Worm (Caenorhabditis elegans) whole organism, L3 larva: ENCODE data around the gene wdr-5.3.

Experiments used
- ZK546.5 ChIP-seq: sonication (generic microtip); optimal IDR thresholded peaks from 2 replicates; lab custom pipeline; 2017; ENCODE audit warnings: missing biosample characterization, missing genetic modification characterization
- aly-2 ChIP-seq: fragments of 150-350 bp; optimal IDR thresholded peaks from 2 replicates; lab custom pipeline; 2014; ENCODE audit warnings: missing biosample characterization, missing genetic modification characterization
- ama-1 ChIP-seq: fragments of 150-350 bp; optimal IDR thresholded peaks from 2 replicates; lab custom pipeline; 2018
- ceh-16 ChIP-seq: sonication (generic microtip); optimal IDR thresholded peaks from 2 replicates; lab custom pipeline; 2017; ENCODE audit warnings: missing biosample characterization, missing genetic modification characterization
- ceh-28 ChIP-seq: fragments of 150-350 bp; optimal IDR thresholded peaks from 2 replicates; lab custom pipeline; 2014; ENCODE audit warnings: missing biosample characterization, missing genetic modification reagents, missing genetic modification characterization
- ceh-82 ChIP-seq: fragments of 150-350 bp; optimal IDR thresholded peaks from 2 replicates; lab custom pipeline; 2014; ENCODE audit warnings: missing biosample characterization, missing genetic modification characterization
- ceh-9 ChIP-seq: sonication (generic microtip); optimal IDR thresholded peaks from 2 replicates; lab custom pipeline; 2018; ENCODE audit warnings: missing biosample characterization, missing genetic modification characterization
- daf-12 ChIP-seq: fragments of 150-350 bp; optimal IDR thresholded peaks from 2 replicates; lab custom pipeline; 2014; ENCODE audit warnings: missing biosample characterization, missing genetic modification reagents, missing genetic modification characterization
- egl-5 ChIP-seq: fragments of 150-350 bp; optimal IDR thresholded peaks from 2 replicates; lab custom pipeline; 2017; ENCODE audit warnings: missing biosample characterization, missing genetic modification reagents, missing genetic modification characterization, inconsistent platforms
- elt-1 ChIP-seq: fragments of 150-350 bp; optimal IDR thresholded peaks from 2 replicates; lab custom pipeline; 2014; ENCODE audit warnings: missing biosample characterization, missing genetic modification characterization
- elt-2 ChIP-seq: sonication (generic microtip); optimal IDR thresholded peaks from 2 replicates; lab custom pipeline; 2016; ENCODE audit warnings: missing genetic modification reagents, mild to moderate bottlenecking, missing genetic modification characterization, missing compliant biosample characterization
- elt-3 ChIP-seq, 3 experiments: fragments of 150-350 bp in 1 of 3; sonication (generic microtip) in 2 of 3; optimal IDR thresholded peaks; 2 replicates in 2 of 3; 4 replicates in 1 of 3; lab custom pipeline; 2014 to 2017; ENCODE audit warnings: missing biosample characterization in 3 of 3, missing genetic modification characterization in 3 of 3
- eor-1 ChIP-seq, 2 experiments: fragments of 150-350 bp; optimal IDR thresholded peaks; 2 replicates each; lab custom pipeline; 2014 to 2018; ENCODE audit warnings: missing biosample characterization in 2 of 2, missing genetic modification characterization in 2 of 2
- fkh-10 ChIP-seq: sonication (generic microtip); optimal IDR thresholded peaks from 2 replicates; lab custom pipeline; 2017; ENCODE audit warnings: missing biosample characterization, missing genetic modification reagents, missing genetic modification characterization
- fkh-2 ChIP-seq: fragments of 150-350 bp; optimal IDR thresholded peaks from 2 replicates; lab custom pipeline; 2014; ENCODE audit warnings: missing biosample characterization, missing genetic modification reagents, missing genetic modification characterization
- fos-1 ChIP-seq: fragments of 150-350 bp; optimal IDR thresholded peaks from 2 replicates; lab custom pipeline; 2014; ENCODE audit warnings: missing biosample characterization, missing genetic modification characterization
- hmg-11 ChIP-seq: sonication (generic microtip); optimal IDR thresholded peaks from 2 replicates; lab custom pipeline; 2016; ENCODE audit warnings: missing genetic modification characterization, missing compliant biosample characterization
- jun-1 ChIP-seq: fragments of 150-350 bp; optimal IDR thresholded peaks from 2 replicates; lab custom pipeline; 2014; ENCODE audit warnings: missing biosample characterization, missing genetic modification reagents, missing genetic modification characterization
- lin-15B ChIP-seq: fragments of 150-350 bp; optimal IDR thresholded peaks from 2 replicates; lab custom pipeline; 2014; ENCODE audit warnings: missing biosample characterization, missing genetic modification characterization
- lsy-12 ChIP-seq: sonication (generic microtip); optimal IDR thresholded peaks from 2 replicates; lab custom pipeline; 2016; ENCODE audit warnings: mild to moderate bottlenecking, missing genetic modification characterization, missing compliant biosample characterization
- mdl-1 ChIP-seq: fragments of 150-350 bp; optimal IDR thresholded peaks from 2 replicates; lab custom pipeline; 2014; ENCODE audit warnings: missing biosample characterization, missing genetic modification characterization
- mml-1 ChIP-seq: fragments of 150-350 bp; sonication (generic microtip); optimal IDR thresholded peaks from 3 replicates; lab custom pipeline; 2014; ENCODE audit warnings: missing biosample characterization, missing genetic modification characterization
- nhr-11 ChIP-seq: fragments of 150-350 bp; optimal IDR thresholded peaks from 2 replicates; lab custom pipeline; 2014; ENCODE audit warnings: missing biosample characterization, missing genetic modification characterization
- nhr-12 ChIP-seq: fragments of 150-350 bp; optimal IDR thresholded peaks from 2 replicates; lab custom pipeline; 2014; ENCODE audit warnings: missing biosample characterization, missing genetic modification characterization
- nhr-23 ChIP-seq: fragments of 150-350 bp; optimal IDR thresholded peaks from 2 replicates; lab custom pipeline; 2014; ENCODE audit warnings: missing biosample characterization, missing genetic modification reagents, missing genetic modification characterization
- nhr-25 ChIP-seq: sonication (generic microtip); optimal IDR thresholded peaks from 2 replicates; lab custom pipeline; 2017; ENCODE audit warnings: missing biosample characterization, missing genetic modification characterization
- nhr-43 ChIP-seq: sonication (generic microtip); optimal IDR thresholded peaks from 2 replicates; lab custom pipeline; 2016; ENCODE audit warnings: mild to moderate bottlenecking, missing genetic modification characterization, missing compliant biosample characterization; ENCODE audit not compliant: poor library complexity, severe bottlenecking
- nhr-76 ChIP-seq: fragments of 150-350 bp; sonication (generic microtip); optimal IDR thresholded peaks from 5 replicates; lab custom pipeline; 2014; ENCODE audit warnings: missing biosample characterization, missing genetic modification characterization
- nhr-77 ChIP-seq: fragments of 150-350 bp; optimal IDR thresholded peaks from 2 replicates; lab custom pipeline; 2014; ENCODE audit warnings: missing biosample characterization, missing genetic modification characterization
- pha-4 ChIP-seq: fragments of 150-350 bp; optimal IDR thresholded peaks from 2 replicates; lab custom pipeline; 2014; ENCODE audit warnings: missing biosample characterization, missing genetic modification reagents, missing genetic modification characterization
- pqm-1 ChIP-seq: fragments of 150-350 bp; optimal IDR thresholded peaks from 2 replicates; lab custom pipeline; 2017; ENCODE audit warnings: missing biosample characterization, missing genetic modification characterization, inconsistent platforms
- sea-2 ChIP-seq: fragments of 150-350 bp; sonication (generic microtip); optimal IDR thresholded peaks from 4 replicates; lab custom pipeline; 2014; ENCODE audit warnings: missing biosample characterization, missing genetic modification reagents, missing genetic modification characterization
- skn-1 ChIP-seq: fragments of 150-350 bp; optimal IDR thresholded peaks from 2 replicates; lab custom pipeline; 2014; ENCODE audit warnings: missing biosample characterization, missing genetic modification characterization
- snpc-4 ChIP-seq: fragments of 150-350 bp; optimal IDR thresholded peaks from 2 replicates; lab custom pipeline; 2014; ENCODE audit warnings: missing biosample characterization, missing genetic modification characterization
- tbx-2 ChIP-seq: sonication (generic microtip); optimal IDR thresholded peaks from 2 replicates; lab custom pipeline; 2016; ENCODE audit warnings: mild to moderate bottlenecking, missing genetic modification characterization, missing compliant biosample characterization
- unc-39 ChIP-seq: sonication (generic microtip); optimal IDR thresholded peaks from 4 replicates; lab custom pipeline; 2017; ENCODE audit warnings: missing biosample characterization, missing genetic modification characterization
- unc-62 ChIP-seq: fragments of 150-350 bp; sonication (generic microtip); optimal IDR thresholded peaks from 4 replicates; lab custom pipeline; 2014; ENCODE audit warnings: missing biosample characterization, missing genetic modification reagents, missing genetic modification characterization
- zag-1 ChIP-seq: fragments of 150-350 bp; optimal IDR thresholded peaks from 2 replicates; lab custom pipeline; 2014; ENCODE audit warnings: missing biosample characterization, missing genetic modification characterization
- ztf-11 ChIP-seq: fragments of 150-350 bp; optimal IDR thresholded peaks from 2 replicates; lab custom pipeline; 2014; ENCODE audit warnings: missing biosample characterization, missing genetic modification characterization
- ztf-4 ChIP-seq: fragments of 150-350 bp; optimal IDR thresholded peaks from 2 replicates; lab custom pipeline; 2014; ENCODE audit warnings: missing biosample characterization, missing genetic modification characterization

Gene wdr-5.3

ce11 chrV:10711829-10712607 is 24.9 kb upstream of the wdr-5.3 start:
- peak; percentile 17 for TF ChIP-seq nhr-25 (tag; lab: Kevin White, UChicago)
- TF ChIP-seq unc-62 (GFP tag; lab: Kevin White, UChicago), result peak; percentile 9
- TF ChIP-seq nhr-12 (tag; lab: Kevin White, UChicago), result no peak
- TF ChIP-seq aly-2 (tag; lab: Kevin White, UChicago), result peak; percentile 55
- peak; percentile 35 for TF ChIP-seq nhr-23 (tag; lab: Kevin White, UChicago)
- TF ChIP-seq nhr-43, result peak; percentile 34
- peak; percentile 28 for TF ChIP-seq lsy-12
- no peak for TF ChIP-seq skn-1 (tag; lab: Kevin White, UChicago)

- TF ChIP-seq ceh-28 (tag; lab: Kevin White, UChicago), result no peak
- TF ChIP-seq zag-1 (tag; lab: Kevin White, UChicago), result no peak
- peak; percentile 3 for TF ChIP-seq nhr-23 (tag; lab: Kevin White, UChicago)
- TF ChIP-seq nhr-43, result peak; percentile 31
- TF ChIP-seq tbx-2, result no peak
Measured at ce11 chrV:10712608-10712900, 24.4 kb upstream of the wdr-5.3 start.

ce11 chrV:10713704-10714239 is 23.1 kb upstream of the wdr-5.3 start:
- TF ChIP-seq elt-2 (tag; lab: Kevin White, UChicago), result peak; percentile 61
- peak; percentile 32 for TF ChIP-seq jun-1
- TF ChIP-seq pqm-1 (tag; lab: Kevin White, UChicago), result peak; percentile 27
- TF ChIP-seq ztf-4 (tag; lab: Kevin White, UChicago), result no peak

ce11 chrV:10714630-10715029 is 22.3 kb upstream of the wdr-5.3 start:
- TF ChIP-seq snpc-4 (no peak), tbx-2 (no peak), pqm-1 (tag; lab: Kevin White, UChicago) (peak; percentile 48), nhr-43 (peak; percentile 16), mdl-1 (tag; lab: Kevin White, UChicago) (no peak), nhr-77 (tag; lab: Kevin White, UChicago) (no peak), ama-1 (peak; percentile 30), fos-1 (tag; lab: Kevin White, UChicago) (no peak), nhr-25 (tag; lab: Kevin White, UChicago) (no peak), lin-15B (no peak), elt-2 (tag; lab: Kevin White, UChicago) (peak; percentile 49), nhr-11 (tag; lab: Kevin White, UChicago) (no peak)

ce11 chrV:10715158-10716152 is 21.5 kb upstream of the wdr-5.3 start:
- TF ChIP-seq ceh-82 (no peak), pha-4 (peak; percentile 83), unc-39 (tag; lab: Kevin White, UChicago) (no peak), daf-12 (tag; lab: Kevin White, UChicago) (no peak), ZK546.5 (tag; lab: Kevin White, UChicago) (no peak), ceh-9 (tag; lab: Kevin White, UChicago) (no peak), elt-2 (tag; lab: Kevin White, UChicago) (peak; percentile 57), ceh-16 (tag; lab: Kevin White, UChicago) (peak; percentile 63), elt-1 (tag; lab: Kevin White, UChicago) (peak; percentile 6), hmg-11 (tag; lab: Kevin White, UChicago) (peak; percentile 6), lin-15B (peak; percentile 33), nhr-12 (tag; lab: Kevin White, UChicago) (no peak), skn-1 (tag; lab: Kevin White, UChicago) (peak; percentile 66), mml-1 (peak; percentile 77), ztf-11 (tag; lab: Kevin White, UChicago) (no peak), sea-2 (no peak), nhr-76 (tag; lab: Kevin White, UChicago) (no peak), nhr-25 (tag; lab: Kevin White, UChicago) (peak; percentile 83), fkh-10 (GFP tag; lab: Kevin White, UChicago) (peak; percentile 98), nhr-11 (tag; lab: Kevin White, UChicago) (peak; percentile 85), fkh-2 (tag; lab: Kevin White, UChicago) (no peak), jun-1 (peak; percentile 87), zag-1 (tag; lab: Kevin White, UChicago) (no peak), pqm-1 (tag; lab: Kevin White, UChicago) (peak; percentile 36), nhr-43 (peak; percentile 87), aly-2 (tag; lab: Kevin White, UChicago) (peak; percentile 3), eor-1 (tag; optimal IDR thresholded peaks at IDR 0.05; lab: Kevin White, UChicago) (no peak), tbx-2 (peak; percentile 89), elt-3 (tag; optimal IDR thresholded peaks at IDR 0.05; lab: Kevin White, UChicago) (no peak), unc-62 (GFP tag; lab: Kevin White, UChicago) (peak; percentile 44), egl-5 (tag; lab: Kevin White, UChicago) (no peak)
